Worm (Caenorhabditis elegans) whole organism, late embryonic: Measurements from ENCODE around the gene prp-18.
"Not testable (repeated sequence)": the region's sequence is repeated elsewhere in the genome, so short reads cannot be mapped to it uniquely, and the experiment has no call there.

Source experiments
- ama-1 ChIP-seq: fragments of 150-350 bp; optimal IDR thresholded peaks from 2 replicates; lab custom pipeline; 2014
- ceh-18 ChIP-seq: sonication (generic microtip); optimal IDR thresholded peaks from 2 replicates; lab custom pipeline; 2016; ENCODE audit warnings: missing genetic modification characterization, missing compliant biosample characterization
- ceh-34 ChIP-seq: sonication (generic microtip); optimal IDR thresholded peaks from 2 replicates; lab custom pipeline; 2016; ENCODE audit warnings: mild to moderate bottlenecking, missing genetic modification characterization, missing compliant biosample characterization
- ceh-48 ChIP-seq: sonication (generic microtip); optimal IDR thresholded peaks from 2 replicates; lab custom pipeline; 2016; ENCODE audit warnings: missing genetic modification characterization, inconsistent platforms, missing compliant biosample characterization
- ceh-6 ChIP-seq: fragments of 200-800 bp; sonication (Bioruptor generic); optimal IDR thresholded peaks from 2 replicates; lab custom pipeline; 2018; ENCODE audit warnings: mild to moderate bottlenecking, missing genetic modification characterization, missing compliant biosample characterization
- ceh-9 ChIP-seq: sonication (generic microtip); optimal IDR thresholded peaks from 2 replicates; lab custom pipeline; 2016; ENCODE audit warnings: mild to moderate bottlenecking, missing genetic modification characterization, inconsistent platforms, missing compliant biosample characterization
- fkh-10 ChIP-seq: fragments of 150-350 bp; optimal IDR thresholded peaks from 2 replicates; lab custom pipeline; 2014; ENCODE audit warnings: missing biosample characterization, missing genetic modification reagents, missing genetic modification characterization
- hlh-30 ChIP-seq: sonication (generic microtip); optimal IDR thresholded peaks from 2 replicates; lab custom pipeline; 2017; ENCODE audit warnings: antibody characterized with exemption, missing genetic modification characterization, missing compliant biosample characterization; ENCODE audit not compliant: insufficient read depth
- nhr-11 ChIP-seq: fragments of 150-350 bp; optimal IDR thresholded peaks from 2 replicates; lab custom pipeline; 2014; ENCODE audit warnings: missing biosample characterization, missing genetic modification characterization
- pqm-1 ChIP-seq: sonication (generic microtip); optimal IDR thresholded peaks from 2 replicates; lab custom pipeline; 2016; ENCODE audit warnings: missing genetic modification characterization, missing compliant biosample characterization
- syd-9 ChIP-seq: sonication (generic microtip); optimal IDR thresholded peaks from 2 replicates; lab custom pipeline; 2016; ENCODE audit warnings: mild to moderate bottlenecking, missing genetic modification characterization, moderate library complexity, missing compliant biosample characterization
- tbx-2 ChIP-seq: sonication (generic microtip); optimal IDR thresholded peaks from 2 replicates; lab custom pipeline; 2016; ENCODE audit warnings: missing genetic modification characterization, missing compliant biosample characterization
- tbx-7 ChIP-seq: sonication (generic microtip); optimal IDR thresholded peaks from 2 replicates; lab custom pipeline; 2016; ENCODE audit warnings: missing genotype, missing genetic modification characterization, missing compliant biosample characterization
- unc-86 ChIP-seq: sonication (generic microtip); optimal IDR thresholded peaks from 2 replicates; lab custom pipeline; 2016; ENCODE audit warnings: missing genetic modification characterization, missing compliant biosample characterization

DNA sequence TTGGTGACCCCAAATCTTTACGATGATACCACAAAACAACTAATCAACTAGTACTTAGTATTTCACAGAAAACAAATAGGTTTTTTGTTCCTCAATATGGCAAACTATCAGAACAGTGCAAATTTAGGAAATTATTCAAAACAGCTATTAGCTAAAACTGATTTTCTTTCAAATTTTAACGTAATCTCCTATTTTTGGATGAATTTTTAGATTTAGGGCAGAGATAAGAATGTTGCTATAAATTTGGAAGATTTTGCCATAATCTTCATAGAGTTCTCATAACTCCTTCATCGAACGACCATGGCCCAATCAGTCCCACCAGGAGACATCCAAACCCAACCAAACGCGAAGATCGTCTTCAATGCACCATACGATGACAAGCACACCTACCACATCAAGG, 46.8 kb downstream of the prp-18 start, which contains the start of gene msp-10:
- not testable (repeated sequence) for TF ChIP-seq ama-1 (lab: Kevin White, UChicago); hlh-30 (tag; lab: Kevin White, UChicago); nhr-11; ceh-9 (tag; lab: Kevin White, UChicago); ceh-34; pqm-1 (tag; lab: Kevin White, UChicago); unc-86 (tag; lab: Kevin White, UChicago); tbx-7 (tag; lab: Kevin White, UChicago); ceh-18; syd-9 (tag; lab: Kevin White, UChicago); tbx-2; ceh-6 (GFP tag; lab: Kevin White, UChicago); fkh-10; ceh-48
